Worm (Caenorhabditis elegans) whole organism, L2 larva: ENCODE data around the gene F58F9.1.

ENCODE experiments used
- R02D3.7 ChIP-seq: fragments of 150-350 bp; optimal IDR thresholded peaks from 2 replicates; lab custom pipeline; 2014; ENCODE audit warnings: missing biosample characterization, missing genetic modification characterization
- nhr-23 ChIP-seq: fragments of 150-350 bp; optimal IDR thresholded peaks from 2 replicates; lab custom pipeline; 2014; ENCODE audit warnings: missing biosample characterization, missing genetic modification reagents, missing genetic modification characterization
- snpc-4 ChIP-seq: fragments of 150-350 bp; optimal IDR thresholded peaks from 2 replicates; lab custom pipeline; 2014; ENCODE audit warnings: missing biosample characterization, missing genetic modification characterization
- unc-62 ChIP-seq: fragments of 150-350 bp; optimal IDR thresholded peaks from 2 replicates; lab custom pipeline; 2014; ENCODE audit warnings: missing biosample characterization, missing genetic modification reagents, missing genetic modification characterization

- TF ChIP-seq snpc-4 (tag; lab: Kevin White, UChicago): no peak
- TF ChIP-seq unc-62: no peak
- TF ChIP-seq nhr-23 (tag; lab: Kevin White, UChicago): no peak
- no peak for TF ChIP-seq R02D3.7
Observed at ce11 chrIV:6282143-6282542, 32.5 kb downstream of the F58F9.1 start, which contains the start of gene srv-32.
